Worm (Caenorhabditis elegans): ENCODE measurements around the gene H13N06.7.

DNA sequence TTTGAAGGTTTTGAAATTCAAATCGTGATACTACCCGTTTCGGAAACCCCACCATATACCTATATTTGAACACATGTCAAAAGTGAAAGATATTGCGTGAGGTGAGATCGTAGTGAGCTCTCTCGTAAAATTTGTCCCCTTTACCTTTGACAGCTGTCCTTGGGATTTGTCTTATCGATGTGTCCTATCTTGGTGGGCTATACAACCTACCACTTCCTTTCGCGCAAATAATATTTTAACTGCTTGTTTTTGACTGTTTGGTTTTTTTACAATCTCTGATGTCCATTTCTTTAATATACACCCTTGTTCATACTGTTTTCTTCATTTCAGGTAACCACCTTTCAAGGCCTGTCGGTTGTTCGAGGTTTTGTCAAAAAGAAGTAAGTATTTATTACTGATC is 6.8 kb downstream of the H13N06.7 start, which contains the start of gene eat-20:
- TF ChIP-seq ztf-23 (GFP tag; IDR thresholded peaks at IDR 0.05) = no peak
- no peak for TF ChIP-seq ztf-29 (GFP tag; IDR thresholded peaks at IDR 0.05)

Data from whole organism, midembryonic.